Worm (Caenorhabditis elegans) whole organism, L2 larva: ENCODE measurements around the gene ZC168.2.

ENCODE experiments used
- egl-27 ChIP-seq: sonication (generic microtip); optimal IDR thresholded peaks from 3 replicates; lab custom pipeline; 2017; ENCODE audit warnings: missing biosample characterization, missing genetic modification reagents, missing genetic modification characterization
- lin-11 ChIP-seq: fragments of 150-350 bp; sonication (generic microtip); optimal IDR thresholded peaks from 2 replicates; lab custom pipeline; 2014; ENCODE audit warnings: missing biosample characterization, missing genetic modification characterization, inconsistent platforms, mixed read lengths
- mab-5 ChIP-seq: fragments of 150-350 bp; optimal IDR thresholded peaks from 2 replicates; lab custom pipeline; 2014; ENCODE audit warnings: missing biosample characterization, missing genetic modification characterization
- nhr-12 ChIP-seq: fragments of 150-350 bp; optimal IDR thresholded peaks from 2 replicates; lab custom pipeline; 2014; ENCODE audit warnings: missing biosample characterization, missing genetic modification characterization

DNA sequence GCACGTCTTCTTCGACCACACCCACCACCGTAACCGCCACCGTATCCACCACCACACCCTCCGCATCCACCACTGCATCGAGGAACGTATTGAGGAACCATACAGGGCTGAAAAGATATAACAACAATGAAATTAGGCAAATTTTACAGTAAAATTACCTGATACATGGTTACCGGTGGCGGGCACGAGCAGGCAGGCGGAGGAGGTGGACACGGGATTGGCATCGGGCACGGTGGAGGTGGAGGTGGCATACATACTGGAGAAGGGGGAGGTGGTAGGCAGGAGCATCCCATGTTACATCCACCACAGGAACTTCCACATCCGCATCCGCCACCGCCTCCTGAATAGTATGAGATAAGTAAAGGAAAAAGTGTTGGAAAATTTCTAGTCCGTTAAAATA, 29.3 kb upstream of the ZC168.2 start:
- TF ChIP-seq mab-5 (tag; lab: Kevin White, UChicago) = no peak
- no peak for TF ChIP-seq nhr-12 (tag; lab: Kevin White, UChicago)
- TF ChIP-seq egl-27 (tag; lab: Kevin White, UChicago) = no peak
- no peak for TF ChIP-seq lin-11 (tag; lab: Kevin White, UChicago)
